Worm (Caenorhabditis elegans): Measurements from ENCODE around the gene aps-1.
A peak's percentile ranks its signal among the peaks of the same experiment; 100 is the strongest.

Gene aps-1

DNA sequence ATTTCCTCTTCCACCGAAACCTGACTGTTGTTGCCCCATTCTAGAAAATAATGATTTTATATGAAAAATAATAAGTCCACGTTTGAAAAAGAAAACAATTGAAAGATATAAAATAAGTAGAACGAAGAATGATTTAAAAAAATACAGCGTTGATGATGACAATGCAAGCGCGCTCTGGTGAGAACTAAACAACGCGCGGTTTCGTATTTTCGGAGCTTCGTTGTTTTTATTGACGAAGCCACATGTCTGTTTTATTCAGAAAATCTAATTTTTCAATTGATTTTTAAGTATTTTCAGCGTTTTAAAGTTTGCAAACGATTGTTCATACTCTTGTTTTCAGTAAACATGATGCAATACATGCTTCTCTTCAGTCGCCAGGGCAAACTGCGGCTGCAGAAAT lies at the start of gene aps-1, which contains the start of gene rpt-2:
TSS of gene aps-1 (plus strand) at position 341 of the 400 bp plus-strand sequence.
TSS of gene rpt-2 (minus strand) at position 40 of the 400 bp plus-strand sequence.
- TF ChIP-seq nhr-12 (tag; optimal IDR thresholded peaks at IDR 0.05), result no peak
- peak; percentile 81 for TF ChIP-seq lin-13 (GFP tag; optimal IDR thresholded peaks at IDR 0.05)
- TF ChIP-seq mdl-1 (tag; optimal IDR thresholded peaks at IDR 0.05), result peak in 1 of 2 experiments; percentile 80
- peak; percentile 85 for TF ChIP-seq rnt-1 (tag; optimal IDR thresholded peaks at IDR 0.05)
- TF ChIP-seq nhr-20 (tag; optimal IDR thresholded peaks at IDR 0.05), result peak; percentile 92
- TF ChIP-seq dpl-1 (GFP tag; optimal IDR thresholded peaks at IDR 0.05), result peak; percentile 76 to 85 (median 83)
- peak; percentile 85 for TF ChIP-seq blmp-1 (tag; optimal IDR thresholded peaks at IDR 0.05)
- peak; percentile 100 for TF ChIP-seq skn-1 (tag; optimal IDR thresholded peaks at IDR 0.05)
- TF ChIP-seq efl-3 (GFP tag; optimal IDR thresholded peaks at IDR 0.05), result no peak
- TF ChIP-seq aly-2 (tag; optimal IDR thresholded peaks at IDR 0.05), result peak; percentile 75
- peak; percentile 81 for TF ChIP-seq irx-1 (tag; optimal IDR thresholded peaks at IDR 0.05)
- TF ChIP-seq zag-1 (tag; optimal IDR thresholded peaks at IDR 0.05), result no peak
- TF ChIP-seq mab-9 (GFP tag; IDR thresholded peaks at IDR 0.05), result no peak
- TF ChIP-seq lin-39 (tag; optimal IDR thresholded peaks at IDR 0.05), result peak; percentile 78
- no peak for TF ChIP-seq vab-15 (tag; optimal IDR thresholded peaks at IDR 0.05)
- peak in 2 of 6 experiments; percentile 64 to 87 for TF ChIP-seq elt-3 (tag; optimal IDR thresholded peaks at IDR 0.05)
- TF ChIP-seq F16B12.6 (tag; optimal IDR thresholded peaks at IDR 0.05), result peak; percentile 45
- TF ChIP-seq sup-37 (GFP tag; optimal IDR thresholded peaks at IDR 0.05), result no peak
- TF ChIP-seq unc-130 (tag; optimal IDR thresholded peaks at IDR 0.05), result peak; percentile 95
- TF ChIP-seq egl-13 (tag; optimal IDR thresholded peaks at IDR 0.05), result peak; percentile 70
- TF ChIP-seq C04F5.9 (tag; optimal IDR thresholded peaks at IDR 0.05), result peak; percentile 45
- peak in 1 of 2 experiments; percentile 69 for TF ChIP-seq ztf-11 (tag; optimal IDR thresholded peaks at IDR 0.05)
- peak; percentile 96 for TF ChIP-seq lin-15B (tag; optimal IDR thresholded peaks at IDR 0.05)
- peak; percentile 89 for TF ChIP-seq lin-14 (GFP tag; optimal IDR thresholded peaks at IDR 0.05)
- TF ChIP-seq nhr-71 (tag; optimal IDR thresholded peaks at IDR 0.05), result peak; percentile 92
- TF ChIP-seq ceh-63 (GFP tag; optimal IDR thresholded peaks at IDR 0.05), result no peak
- TF ChIP-seq mep-1 (tag; optimal IDR thresholded peaks at IDR 0.05), result peak; percentile 96
- no peak for TF ChIP-seq pax-3 (tag; optimal IDR thresholded peaks at IDR 0.05)
- TF ChIP-seq egl-27 (tag; optimal IDR thresholded peaks at IDR 0.05), result no peak
- peak; percentile 46 for TF ChIP-seq pag-3 (tag; optimal IDR thresholded peaks at IDR 0.05; ENCODE audit: borderline replicate concordance, insufficient read depth)
- peak; percentile 47 for TF ChIP-seq hpl-2 (GFP tag; optimal IDR thresholded peaks at IDR 0.05)
- TF ChIP-seq nhr-19 (GFP tag; conservative IDR thresholded peaks at IDR 0.05), result peak; percentile 85
- no peak for TF ChIP-seq mef-2 (tag; optimal IDR thresholded peaks at IDR 0.05)
- TF ChIP-seq lsy-2 (tag; optimal IDR thresholded peaks at IDR 0.05), result peak; percentile 89 to 92
- TF ChIP-seq nhr-47 (tag; optimal IDR thresholded peaks at IDR 0.05), result peak; percentile 90
- TF ChIP-seq C34B4.2 (tag; optimal IDR thresholded peaks at IDR 0.05), result no peak
- TF ChIP-seq ceh-90 (tag; optimal IDR thresholded peaks at IDR 0.05), result no peak
- TF ChIP-seq fkh-8 (tag; optimal IDR thresholded peaks at IDR 0.05), result peak; percentile 84
- peak; percentile 75 for TF ChIP-seq fkh-10 (GFP tag; optimal IDR thresholded peaks at IDR 0.05)
- TF ChIP-seq tbx-2 (tag; optimal IDR thresholded peaks at IDR 0.05), result peak; percentile 88
- TF ChIP-seq aha-1 (tag; optimal IDR thresholded peaks at IDR 0.05), result no peak
- TF ChIP-seq ceh-88 (GFP tag; IDR thresholded peaks at IDR 0.05), result no peak
- no peak for TF ChIP-seq alr-1 (tag; optimal IDR thresholded peaks at IDR 0.05; ENCODE audit: borderline replicate concordance)
- TF ChIP-seq nhr-85 (tag), result peak; percentile 92
- peak; percentile 40 for TF ChIP-seq ztf-4 (tag; optimal IDR thresholded peaks at IDR 0.05)
- peak; percentile 94 for TF ChIP-seq snu-23 (GFP tag; optimal IDR thresholded peaks at IDR 0.05)
- peak; percentile 77 for TF ChIP-seq isw-1 (GFP tag; IDR thresholded peaks at IDR 0.05)
- TF ChIP-seq C16A3.4 (tag; optimal IDR thresholded peaks at IDR 0.05), result peak; percentile 94
- peak; percentile 57 for TF ChIP-seq jun-1 (tag; optimal IDR thresholded peaks at IDR 0.05)
- no peak for TF ChIP-seq unc-30 (tag; optimal IDR thresholded peaks at IDR 0.05)
- TF ChIP-seq sptf-1 (tag; optimal IDR thresholded peaks at IDR 0.05), result no peak
- TF ChIP-seq elt-2 (tag; optimal IDR thresholded peaks at IDR 0.05), result peak; percentile 15
- no peak for TF ChIP-seq Y116A8C.19 (tag; optimal IDR thresholded peaks at IDR 0.05; ENCODE audit: borderline replicate concordance)

Measured in whole organism, L1 larva.